Worm (Caenorhabditis elegans) whole organism, young adult: Measurements from ENCODE around the gene H17B01.5.
"Not testable (repeated sequence)": the region's sequence is repeated elsewhere in the genome, so short reads cannot be mapped to it uniquely, and the experiment has no call there.

Experiments used
- F57C9.4 ChIP-seq: sonication (generic microtip); optimal IDR thresholded peaks from 2 replicates; lab custom pipeline; 2017; ENCODE audit warnings: mild to moderate bottlenecking, missing genetic modification characterization, missing compliant biosample characterization
- K12H6.12 ChIP-seq: fragments of 200-800 bp; sonication (Bioruptor generic); optimal IDR thresholded peaks from 2 replicates; lab custom pipeline; 2018; ENCODE audit warnings: mild to moderate bottlenecking, missing genetic modification characterization, missing compliant biosample characterization
- T26A5.8 ChIP-seq: sonication (generic microtip); optimal IDR thresholded peaks from 2 replicates; lab custom pipeline; 2016; ENCODE audit warnings: missing genetic modification characterization, missing compliant biosample characterization
- attf-6 ChIP-seq: fragments of 200-800 bp; sonication (Bioruptor generic); IDR thresholded peaks from 2 replicates; pipeline ENCODE4 v1.3.6; 2022; ENCODE audit warnings: missing genetic modification reagents, missing genetic modification characterization, missing compliant biosample characterization
- pbrm-1 ChIP-seq: fragments of 200-800 bp; sonication (Bioruptor generic); IDR thresholded peaks from 2 replicates; pipeline ENCODE4 v1.3.6; 2022; ENCODE audit warnings: missing genetic modification reagents, missing genetic modification characterization, missing compliant biosample characterization
- sea-2 ChIP-seq: fragments of 200-800 bp; sonication (Bioruptor generic); IDR thresholded peaks from 2 replicates; pipeline ENCODE4 v1.3.6; 2022; ENCODE audit warnings: missing genetic modification characterization, missing compliant biosample characterization
- snpc-4 ChIP-seq, 5 experiments: fragments of 150-350 bp in 1 of 5; sonication (generic microtip) in 4 of 5; optimal IDR thresholded peaks; 2 replicates each; lab custom pipeline; 2014 to 2018; ENCODE audit warnings: missing genetic modification characterization in 5 of 5, missing biosample characterization in 3 of 5, antibody characterized with exemption in 2 of 5, mild to moderate bottlenecking in 2 of 5, missing compliant biosample characterization in 2 of 5, missing genotype in 2 of 5, moderate library complexity in 2 of 5, missing genetic modification reagents in 1 of 5
- unc-62 ChIP-seq: fragments of 150-350 bp; optimal IDR thresholded peaks from 2 replicates; lab custom pipeline; 2014; ENCODE audit warnings: missing biosample characterization, missing genetic modification reagents, missing genetic modification characterization

- TF ChIP-seq K12H6.12 (tag; lab: Kevin White, UChicago); pbrm-1; attf-6 (GFP tag; lab: Robert Waterston, UW); unc-62 (GFP tag; lab: Kevin White, UChicago); snpc-4 (GFP tag; optimal IDR thresholded peaks at IDR 0.05; lab: Kevin White, UChicago); snpc-4 (tag; optimal IDR thresholded peaks at IDR 0.05; lab: Kevin White, UChicago); F57C9.4; T26A5.8 (tag; lab: Kevin White, UChicago): not testable (repeated sequence)
- TF ChIP-seq sea-2 (GFP tag; lab: Robert Waterston, UW), result peak; percentile 62; the same call in 1 of the 2 replicates
Observed at ce11 chrII:1453707-1454106, 19.7 kb downstream of the H17B01.5 start.
